Worm (Caenorhabditis elegans): ENCODE data around the gene lys-8.

- TF ChIP-seq unc-62 (GFP tag; optimal IDR thresholded peaks at IDR 0.05) (no peak), akir-1 (GFP tag; optimal IDR thresholded peaks at IDR 0.05) (no peak), ama-1 (optimal IDR thresholded peaks at IDR 0.05) (no peak), ama-1 (GFP tag; optimal IDR thresholded peaks at IDR 0.05) (no peak), lsy-27 (tag; optimal IDR thresholded peaks at IDR 0.05; ENCODE audit: borderline replicate concordance, insufficient read depth) (no peak), F52B5.7 (tag; optimal IDR thresholded peaks at IDR 0.05) (no peak), F37B4.10 (GFP tag; IDR thresholded peaks at IDR 0.05) (no peak), tbp1 (GFP tag; optimal IDR thresholded peaks at IDR 0.05) (no peak), F22D6.2 (tag; optimal IDR thresholded peaks at IDR 0.05) (no peak), lag-1 (GFP tag; IDR thresholded peaks at IDR 0.05) (no peak), pha-4 (tag; optimal IDR thresholded peaks at IDR 0.05) (no peak), F49E8.2 (tag; optimal IDR thresholded peaks at IDR 0.05; ENCODE audit: insufficient read depth) (no peak), Y56A3A.18 (GFP tag; IDR thresholded peaks at IDR 0.05) (no peak), bed-2 (GFP tag; IDR thresholded peaks at IDR 0.05) (no peak), madf-10 (tag; optimal IDR thresholded peaks at IDR 0.05) (no peak)
Observed at ce11 chrII:5565082-5565623, 20.8 kb upstream of the lys-8 start.
